Fruit fly (Drosophila melanogaster): Measurements from ENCODE around the gene CG14304.

CG14304 gene

DNA sequence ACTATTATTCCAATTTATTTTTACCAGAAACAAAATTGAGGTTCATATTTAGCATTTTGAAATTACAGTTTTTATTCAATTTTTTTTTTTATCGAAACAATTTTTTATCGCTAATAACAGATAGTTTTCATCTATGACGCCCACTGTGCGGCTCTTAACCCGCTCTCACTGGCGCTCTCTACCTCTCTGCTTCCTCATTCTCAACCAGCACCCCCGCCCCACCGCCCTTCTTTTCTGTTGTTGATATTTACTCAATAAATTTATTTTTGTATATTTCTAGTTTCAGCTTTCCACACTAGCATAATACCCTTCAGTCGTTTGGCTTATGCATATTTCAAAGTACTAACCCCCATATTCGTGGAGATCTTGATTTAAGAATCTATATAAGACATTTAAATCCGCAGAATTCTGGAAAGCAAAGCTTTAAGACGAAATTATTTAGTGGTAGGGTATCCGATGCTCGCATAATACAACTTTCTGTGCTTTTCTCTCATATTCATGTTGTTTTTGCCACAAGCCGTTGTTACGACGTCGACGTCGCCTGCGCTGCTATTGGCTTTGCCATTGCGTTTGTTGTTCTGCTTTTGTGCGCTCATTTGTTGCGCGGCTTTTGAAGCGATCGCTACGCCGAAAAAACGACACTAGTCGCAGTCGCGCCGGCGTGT, 37.1 kb downstream of the CG14304 start:
- TF ChIP-seq Hr4 (GFP tag; optimal IDR thresholded peaks at IDR 0.05) (peak; percentile 93), Sox102F (GFP tag; optimal IDR thresholded peaks at IDR 0.05) (peak; percentile 84), CG16779 (tag; optimal IDR thresholded peaks at IDR 0.05) (peak; percentile 86), CG10631 (GFP tag; optimal IDR thresholded peaks at IDR 0.05) (peak; percentile 89), CG11294 (GFP tag; IDR thresholded peaks at IDR 0.05) (peak; percentile 81), CG6163 (GFP tag; IDR thresholded peaks at IDR 0.05) (peak; percentile 87), salr (GFP tag; optimal IDR thresholded peaks at IDR 0.05) (peak; percentile 86 to 90), CG10669 (GFP tag; optimal IDR thresholded peaks at IDR 0.05) (peak; percentile 94), CG8119 (GFP tag; IDR thresholded peaks at IDR 0.05) (peak; percentile 92), fd85E (GFP tag; optimal IDR thresholded peaks at IDR 0.05) (no peak), eg (GFP tag; IDR thresholded peaks at IDR 0.05) (peak; percentile 90), Hr38 (GFP tag; optimal IDR thresholded peaks at IDR 0.05) (no peak), CG32006 (GFP tag; optimal IDR thresholded peaks at IDR 0.05) (peak; percentile 95), vri (GFP tag; optimal IDR thresholded peaks at IDR 0.05) (peak; percentile 72), Lpt (GFP tag; optimal IDR thresholded peaks at IDR 0.05) (peak; percentile 88), lz (GFP tag; optimal IDR thresholded peaks at IDR 0.05) (peak; percentile 85), Gug (GFP tag; IDR thresholded peaks at IDR 0.05) (peak; percentile 87), topi (GFP tag; optimal IDR thresholded peaks at IDR 0.05) (peak; percentile 81), CG8319 (GFP tag; optimal IDR thresholded peaks at IDR 0.05) (peak; percentile 82), svp (GFP tag) (peak; percentile 89), Eip93F (GFP tag; optimal IDR thresholded peaks at IDR 0.05) (peak; percentile 23), pdm3 (GFP tag; optimal IDR thresholded peaks at IDR 0.05) (peak; percentile 94), Met (GFP tag; optimal IDR thresholded peaks at IDR 0.05) (peak; percentile 89), CG1621 (tag; optimal IDR thresholded peaks at IDR 0.05) (peak; percentile 88), CG4318 (GFP tag; optimal IDR thresholded peaks at IDR 0.05) (peak; percentile 84), CG11762 (GFP tag; optimal IDR thresholded peaks at IDR 0.05; ENCODE audit: insufficient read depth) (peak; percentile 74), Ets21C (GFP tag; optimal IDR thresholded peaks at IDR 0.05) (peak; percentile 61), CG6276 (GFP tag; optimal IDR thresholded peaks at IDR 0.05) (peak; percentile 84), CG3919 (GFP tag; optimal IDR thresholded peaks at IDR 0.05) (peak; percentile 94), achi (GFP tag; optimal IDR thresholded peaks at IDR 0.05) (peak; percentile 87), CG15336 (GFP tag; IDR thresholded peaks at IDR 0.05) (peak; percentile 90), CG6808 (GFP tag; optimal IDR thresholded peaks at IDR 0.05) (peak; percentile 85), CG6854 (GFP tag; optimal IDR thresholded peaks at IDR 0.05) (no peak), CG34406 (GFP tag; optimal IDR thresholded peaks at IDR 0.05) (peak; percentile 84), Eip78C (GFP tag) (peak; percentile 96), Sox14 (GFP tag; optimal IDR thresholded peaks at IDR 0.05) (peak; percentile 91), CG7368 (GFP tag; optimal IDR thresholded peaks at IDR 0.05) (peak; percentile 84), cyc (GFP tag; optimal IDR thresholded peaks at IDR 0.05) (peak; percentile 85), net (GFP tag; optimal IDR thresholded peaks at IDR 0.05) (peak; percentile 94), CG31627 (GFP tag; optimal IDR thresholded peaks at IDR 0.05) (peak; percentile 84), fd59A (GFP tag; optimal IDR thresholded peaks at IDR 0.05) (peak; percentile 85), esn (GFP tag; optimal IDR thresholded peaks at IDR 0.05) (peak; percentile 84), Hr39 (GFP tag; optimal IDR thresholded peaks at IDR 0.05) (peak; percentile 84), Blimp-1 (GFP tag; optimal IDR thresholded peaks at IDR 0.05) (peak; percentile 27), CG8632 (GFP tag; optimal IDR thresholded peaks at IDR 0.05) (peak; percentile 78), Eip75B (GFP tag; optimal IDR thresholded peaks at IDR 0.05) (peak; percentile 85), Smox (GFP tag; optimal IDR thresholded peaks at IDR 0.05) (peak; percentile 76), OdsH (GFP tag; optimal IDR thresholded peaks at IDR 0.05) (peak; percentile 92), CG6792 (GFP tag; optimal IDR thresholded peaks at IDR 0.05) (peak; percentile 89), ss (GFP tag; optimal IDR thresholded peaks at IDR 0.05) (peak; percentile 85 to 86), dac (GFP tag; optimal IDR thresholded peaks at IDR 0.05) (peak; percentile 83)
